Fruit fly (Drosophila melanogaster) Kc167 (cell line): ENCODE results near the gene CG9632.

ENCODE experiments used
- Myc ChIP-seq: fragments of >200 bp; optimal IDR thresholded peaks from 2 replicates; lab custom pipeline; 2017; ENCODE audit warnings: missing external identifiers
- Sin3A ChIP-seq: fragments of >200 bp; optimal IDR thresholded peaks from 2 replicates; lab custom pipeline; 2018; ENCODE audit warnings: missing external identifiers
- insv ChIP-seq: fragments of >200 bp; optimal IDR thresholded peaks from 3 replicates; lab custom pipeline; 2018; ENCODE audit warnings: missing external identifiers
- psq ChIP-seq: fragments of >200 bp; optimal IDR thresholded peaks from 2 replicates; lab custom pipeline; 2017; ENCODE audit warnings: missing external identifiers

DNA sequence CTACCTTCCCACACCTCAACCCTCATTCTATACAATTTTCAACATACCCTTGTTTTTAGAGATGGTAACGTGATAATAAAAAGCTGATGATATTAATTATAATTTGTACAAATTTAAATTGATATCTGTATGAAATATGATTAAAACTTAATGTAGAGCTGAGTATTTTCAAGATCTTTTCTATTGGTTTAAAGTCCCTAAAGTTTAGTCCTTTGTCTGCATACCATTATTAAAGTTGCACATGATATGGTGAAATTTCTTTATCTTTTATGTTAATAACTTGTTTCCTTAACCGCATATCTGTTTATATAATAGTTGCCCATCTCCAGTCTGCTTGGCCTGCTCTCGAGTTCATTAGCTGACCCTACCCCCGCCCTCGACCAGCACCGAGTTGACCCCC lies 38.3 kb downstream of the CG9632 start:
- TF ChIP-seq Myc (lab: Kevin White, UChicago) (no peak), insv (lab: Kevin White, UChicago) (no peak), psq (lab: Kevin White, UChicago) (no peak), Sin3A (lab: Kevin White, UChicago) (no peak)
